Worm (Caenorhabditis elegans): Measurements from ENCODE around the gene sre-36.
A peak's percentile ranks its signal among the peaks of the same experiment; 100 is the strongest.

Gene sre-36

ce11 chrV:16370039-16370438 is 29.4 kb upstream of the sre-36 start (continued):
- TF ChIP-seq Y95B8A.8 (GFP tag; IDR thresholded peaks at IDR 0.05) (peak; percentile 87), mcd-1 (GFP tag; IDR thresholded peaks at IDR 0.05) (peak; percentile 83), ceh-100 (GFP tag; IDR thresholded peaks at IDR 0.05) (peak; percentile 69), F37B4.10 (GFP tag; IDR thresholded peaks at IDR 0.05) (0 out of 2 replicates have a peak, but pooled peaks have one; percentile 92), Y79H2A.3 (GFP tag; conservative IDR thresholded peaks at IDR 0.05) (0 out of 2 replicates have a peak, but pooled peaks have one; percentile 58), F55B11.4 (tag; optimal IDR thresholded peaks at IDR 0.05; ENCODE audit: borderline replicate concordance, insufficient read depth) (no peak), Y53F4B.3 (GFP tag; IDR thresholded peaks at IDR 0.05) (0 out of 2 replicates have a peak, but pooled peaks have one; percentile 24), gei-17 (GFP tag; optimal IDR thresholded peaks at IDR 0.05) (peak; percentile 45), lin-26 (GFP tag; IDR thresholded peaks at IDR 0.05) (peak; percentile 93), T26A5.8 (tag; optimal IDR thresholded peaks at IDR 0.05) (peak; percentile 85), lin-54 (GFP tag; optimal IDR thresholded peaks at IDR 0.05) (peak; percentile 76), rcor-1 (GFP tag; IDR thresholded peaks at IDR 0.05) (peak; percentile 72), F39B2.1 (GFP tag; IDR thresholded peaks at IDR 0.05) (no peak), tbp1 (GFP tag; optimal IDR thresholded peaks at IDR 0.05) (peak; percentile 91), nfya-1 (tag; optimal IDR thresholded peaks at IDR 0.05; ENCODE audit: borderline replicate concordance, insufficient read depth) (no peak), ZK185.1 (tag; optimal IDR thresholded peaks at IDR 0.05; ENCODE audit: poor library complexity, severe bottlenecking) (no peak), nfyb-1 (GFP tag; IDR thresholded peaks at IDR 0.05) (peak; percentile 88), zim-3 (tag; optimal IDR thresholded peaks at IDR 0.05) (peak; percentile 83), zfh-2 (GFP tag; conservative IDR thresholded peaks at IDR 0.05) (peak; percentile 96), ceh-79 (tag; optimal IDR thresholded peaks at IDR 0.05) (peak; percentile 90), nfya-2 (GFP tag; IDR thresholded peaks at IDR 0.05) (0 out of 2 replicates have a peak, but pooled peaks have one; percentile 42), sdz-38 (tag; optimal IDR thresholded peaks at IDR 0.05) (no peak), mel-28 (tag; optimal IDR thresholded peaks at IDR 0.05; ENCODE audit: borderline replicate concordance) (peak; percentile 50), efl-1 (GFP tag; optimal IDR thresholded peaks at IDR 0.05) (peak; percentile 12), T07F8.4 (tag; optimal IDR thresholded peaks at IDR 0.05) (peak; percentile 82), snpc-1.3 (tag; optimal IDR thresholded peaks at IDR 0.05; ENCODE audit: insufficient read depth) (peak; percentile 84), unc-130 (GFP tag; optimal IDR thresholded peaks at IDR 0.05) (peak; percentile 73), attf-3 (GFP tag; conservative IDR thresholded peaks at IDR 0.05) (no peak), madf-10 (tag; optimal IDR thresholded peaks at IDR 0.05) (peak; percentile 68), K12H6.12 (tag; optimal IDR thresholded peaks at IDR 0.05) (peak; percentile 61), snpc-4 (GFP tag; optimal IDR thresholded peaks at IDR 0.05) (peak; percentile 80), snpc-4 (tag; optimal IDR thresholded peaks at IDR 0.05) (peak; percentile 39 to 89 (median 82)), egrh-3 (GFP tag; IDR thresholded peaks at IDR 0.05) (peak; percentile 82), F10E7.11 (tag; optimal IDR thresholded peaks at IDR 0.05) (peak; percentile 78), hmg-1.2 (GFP tag; IDR thresholded peaks at IDR 0.05) (peak; percentile 77), bed-2 (GFP tag; IDR thresholded peaks at IDR 0.05) (0 out of 2 replicates have a peak, but pooled peaks have one; percentile 60), let-526 (GFP tag; IDR thresholded peaks at IDR 0.05) (peak; percentile 70; the same call in 1 of the 2 replicates), lin-35 (GFP tag; optimal IDR thresholded peaks at IDR 0.05) (no peak), F52B5.7 (tag; optimal IDR thresholded peaks at IDR 0.05) (peak; percentile 92), pha-4 (tag; optimal IDR thresholded peaks at IDR 0.05) (no peak), nhr-27 (tag; optimal IDR thresholded peaks at IDR 0.05) (peak; percentile 67), nhr-120 (GFP tag; IDR thresholded peaks at IDR 0.05) (no peak), hmg-20 (GFP tag; IDR thresholded peaks at IDR 0.05) (peak; percentile 84), nhr-179 (tag; optimal IDR thresholded peaks at IDR 0.05) (peak; percentile 44), ceh-27 (GFP tag; optimal IDR thresholded peaks at IDR 0.05) (peak; percentile 93), egl-18 (GFP tag; IDR thresholded peaks at IDR 0.05) (peak; percentile 61; the same call in 1 of the 2 replicates), madf-3 (GFP tag; IDR thresholded peaks at IDR 0.05) (peak; percentile 69; the same call in 1 of the 2 replicates), F57A8.1 (GFP tag; optimal IDR thresholded peaks at IDR 0.05) (peak; percentile 62)

All from whole organism, young adult.